Fruit fly (Drosophila melanogaster): Measurements from ENCODE around the gene CG4116.
A peak's percentile ranks its signal among the peaks of the same experiment; 100 is the strongest.

The CG4116 gene

dm6 chrX:3022464-3022863 is 44.9 kb downstream of the CG4116 start (continued):
- TF ChIP-seq Xrp1 (GFP tag; IDR thresholded peaks at IDR 0.05) (peak; percentile 83), ac (GFP tag; optimal IDR thresholded peaks at IDR 0.05) (no peak), ap (GFP tag; IDR thresholded peaks at IDR 0.05) (peak; percentile 53), CG31388 (GFP tag; optimal IDR thresholded peaks at IDR 0.05) (no peak), CG13894 (tag; optimal IDR thresholded peaks at IDR 0.05) (no peak), nmo (GFP tag; optimal IDR thresholded peaks at IDR 0.05) (peak; percentile 81), CG13775 (GFP tag; optimal IDR thresholded peaks at IDR 0.05) (peak; percentile 29), Neu2 (GFP tag; optimal IDR thresholded peaks at IDR 0.05; ENCODE audit: borderline replicate concordance) (no peak), zfh2 (GFP tag; optimal IDR thresholded peaks at IDR 0.05) (no peak), CG3281 (GFP tag; optimal IDR thresholded peaks at IDR 0.05) (peak; percentile 18), MTF-1 (GFP tag; optimal IDR thresholded peaks at IDR 0.05; ENCODE audit: borderline replicate concordance) (peak; percentile 8), nom (GFP tag; optimal IDR thresholded peaks at IDR 0.05) (no peak), sd (tag; optimal IDR thresholded peaks at IDR 0.05) (peak; percentile 20), bab2 (GFP tag; optimal IDR thresholded peaks at IDR 0.05) (peak; percentile 41), hkb (optimal IDR thresholded peaks at IDR 0.05) (peak; percentile 97), hkb (GFP tag; IDR thresholded peaks at IDR 0.05) (peak; percentile 61), CG14860 (GFP tag; IDR thresholded peaks at IDR 0.05; ENCODE audit: partially characterized antibody) (no peak), CHES-1-like (GFP tag; optimal IDR thresholded peaks at IDR 0.05) (peak; percentile 43), CG6254 (GFP tag; optimal IDR thresholded peaks at IDR 0.05) (peak; percentile 32), ab (GFP tag; optimal IDR thresholded peaks at IDR 0.05) (peak; percentile 11), CG14014 (GFP tag; IDR thresholded peaks at IDR 0.05) (peak; percentile 67), CG10565 (GFP tag; optimal IDR thresholded peaks at IDR 0.05) (no peak), CG4707 (GFP tag; optimal IDR thresholded peaks at IDR 0.05) (no peak), chif (GFP tag; optimal IDR thresholded peaks at IDR 0.05) (peak; percentile 42 to 80), vvl (GFP tag; IDR thresholded peaks at IDR 0.05) (peak; percentile 84), Ets97D (GFP tag; optimal IDR thresholded peaks at IDR 0.05) (peak; percentile 34), Dbx (GFP tag; IDR thresholded peaks at IDR 0.05) (no peak), CG12744 (GFP tag; optimal IDR thresholded peaks at IDR 0.05) (no peak), dysf (GFP tag; IDR thresholded peaks at IDR 0.05) (peak; percentile 63), CG34224 (GFP tag; IDR thresholded peaks at IDR 0.05; ENCODE audit: partially characterized antibody) (no peak), Sry-δ (GFP tag; optimal IDR thresholded peaks at IDR 0.05) (peak; percentile 22), BtbVII (GFP tag; optimal IDR thresholded peaks at IDR 0.05) (peak; percentile 5), CG9215 (GFP tag; IDR thresholded peaks at IDR 0.05) (peak; percentile 29; the same call in 1 of the 2 replicates), GATAe (GFP tag; conservative IDR thresholded peaks at IDR 0.05) (no peak), HLH3B (GFP tag; IDR thresholded peaks at IDR 0.05) (peak; percentile 75), Lhr (GFP tag; optimal IDR thresholded peaks at IDR 0.05) (peak; percentile 18), Scr (GFP tag; IDR thresholded peaks at IDR 0.05; ENCODE audit: partially characterized antibody) (no peak), D (optimal IDR thresholded peaks at IDR 0.05) (no peak), D (GFP tag; optimal IDR thresholded peaks at IDR 0.05) (peak; percentile 68), Oli (tag; optimal IDR thresholded peaks at IDR 0.05) (peak; percentile 61), ftz-f1 (GFP tag; optimal IDR thresholded peaks at IDR 0.05) (no peak), Mrtf (GFP tag; IDR thresholded peaks at IDR 0.05) (peak; percentile 53; the same call in 2 of the 3 replicates), CG8290 (GFP tag; optimal IDR thresholded peaks at IDR 0.05) (no peak), CG8290 (tag; optimal IDR thresholded peaks at IDR 0.05) (peak in 1 of 2 experiments; percentile 73), CG30020 (tag; optimal IDR thresholded peaks at IDR 0.05) (peak; percentile 9), Bgb (GFP tag; IDR thresholded peaks at IDR 0.05; ENCODE audit: partially characterized antibody) (no peak), Adf1 (GFP tag; IDR thresholded peaks at IDR 0.05) (no peak), gro (GFP tag; optimal IDR thresholded peaks at IDR 0.05) (no peak), CG13123 (GFP tag; optimal IDR thresholded peaks at IDR 0.05) (peak; percentile 17), ken (GFP tag; IDR thresholded peaks at IDR 0.05) (peak; percentile 82), Side (GFP tag; optimal IDR thresholded peaks at IDR 0.05) (peak; percentile 16), Hr78 (GFP tag; optimal IDR thresholded peaks at IDR 0.05) (peak in 1 of 2 experiments; percentile 88)
